Worm (Caenorhabditis elegans) whole organism, early embryonic: ENCODE measurements around the gene fbxb-19.

Source experiments
- B0310.2 ChIP-seq: sonication (generic microtip); optimal IDR thresholded peaks from 2 replicates; lab custom pipeline; 2016; ENCODE audit warnings: mild to moderate bottlenecking, missing genetic modification characterization, missing compliant biosample characterization
- F13C5.2 ChIP-seq: sonication (generic microtip); optimal IDR thresholded peaks from 2 replicates; lab custom pipeline; 2017; ENCODE audit warnings: mild to moderate bottlenecking, missing genetic modification characterization, inconsistent platforms, missing compliant biosample characterization
- aly-1 ChIP-seq: sonication (generic microtip); optimal IDR thresholded peaks from 2 replicates; lab custom pipeline; 2016; ENCODE audit warnings: missing genetic modification characterization, missing compliant biosample characterization
- ama-1 ChIP-seq: fragments of 150-350 bp; optimal IDR thresholded peaks from 2 replicates; lab custom pipeline; 2014
- ceh-13 ChIP-seq: fragments of 200-800 bp; sonication (Bioruptor generic); optimal IDR thresholded peaks from 2 replicates; lab custom pipeline; 2018; ENCODE audit warnings: mild to moderate bottlenecking, missing genetic modification characterization, missing compliant biosample characterization
- ceh-36 ChIP-seq: sonication (generic microtip); optimal IDR thresholded peaks from 2 replicates; lab custom pipeline; 2016; ENCODE audit warnings: missing genetic modification characterization, inconsistent platforms, missing compliant biosample characterization
- ets-7 ChIP-seq: sonication (generic microtip); optimal IDR thresholded peaks from 2 replicates; lab custom pipeline; 2016; ENCODE audit warnings: missing genotype, missing genetic modification characterization, missing compliant biosample characterization
- flt-1 ChIP-seq: fragments of 200-800 bp; sonication (Bioruptor generic); IDR thresholded peaks from 2 replicates; pipeline ENCODE4 v1.3.6; 2022; ENCODE audit warnings: missing genetic modification characterization, missing compliant biosample characterization
- hmbx-1 ChIP-seq: sonication (generic microtip); optimal IDR thresholded peaks from 2 replicates; lab custom pipeline; 2016; ENCODE audit warnings: mild to moderate bottlenecking, missing genetic modification characterization, missing compliant biosample characterization
- hmg-4 ChIP-seq: fragments of 200-800 bp; sonication (Bioruptor generic); optimal IDR thresholded peaks from 2 replicates; lab custom pipeline; 2018; ENCODE audit warnings: mild to moderate bottlenecking, missing genetic modification characterization, missing compliant biosample characterization
- hnd-1 ChIP-seq: sonication (generic microtip); optimal IDR thresholded peaks from 2 replicates; lab custom pipeline; 2016; ENCODE audit warnings: missing genetic modification characterization, missing compliant biosample characterization
- pes-1 ChIP-seq: fragments of 200-800 bp; sonication (Bioruptor generic); IDR thresholded peaks from 2 replicates; pipeline ENCODE4 v1.3.6; 2022; ENCODE audit warnings: missing genetic modification reagents, missing genetic modification characterization, missing compliant biosample characterization
- scrt-1 ChIP-seq: fragments of 200-800 bp; sonication (Bioruptor generic); IDR thresholded peaks from 2 replicates; pipeline ENCODE4 v1.3.6; 2022; ENCODE audit warnings: missing genetic modification characterization, missing compliant biosample characterization
- sea-1 ChIP-seq: fragments of 200-800 bp; sonication (Bioruptor generic); conservative IDR thresholded peaks from 2 replicates; pipeline ENCODE4 v1.3.6; 2022; ENCODE audit warnings: missing genetic modification characterization, missing compliant biosample characterization
- tbx-11 ChIP-seq: fragments of 200-800 bp; sonication (Bioruptor generic); IDR thresholded peaks from 2 replicates; pipeline ENCODE4 v1.3.6; 2022; ENCODE audit warnings: missing genetic modification characterization, missing compliant biosample characterization
- tbx-37 ChIP-seq: fragments of 200-800 bp; sonication (Bioruptor generic); conservative IDR thresholded peaks from 2 replicates; pipeline ENCODE4 v1.3.6; 2022; ENCODE audit warnings: missing genetic modification reagents, missing genetic modification characterization, missing compliant biosample characterization
- tra-4 ChIP-seq: sonication (generic microtip); optimal IDR thresholded peaks from 2 replicates; lab custom pipeline; 2017; ENCODE audit warnings: missing genetic modification characterization, missing compliant biosample characterization

fbxb-19 gene

DNA sequence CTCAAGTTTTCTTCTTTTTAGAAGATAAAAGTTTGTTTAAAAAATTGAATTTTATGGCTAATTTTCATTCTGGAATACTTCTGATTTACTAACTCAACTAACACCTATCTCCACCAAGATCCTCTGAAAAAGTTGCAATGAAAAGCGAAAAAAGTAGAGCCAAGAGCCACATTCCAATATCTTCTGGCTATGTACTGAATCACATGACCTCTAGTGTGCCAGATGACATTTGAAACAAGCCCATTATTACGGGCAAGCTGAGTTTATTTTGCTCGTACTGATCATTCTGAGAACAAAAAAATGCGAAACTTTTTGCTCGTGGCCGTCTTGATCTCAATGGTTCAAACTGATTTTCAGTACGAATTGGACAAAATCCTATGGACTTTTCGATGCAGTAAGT is 9.9 kb downstream of the fbxb-19 start, which contains the start of gene irld-36:
irld-36 (plus strand) TSS at position 301 of the 400 bp plus-strand sequence.
- TF ChIP-seq ama-1 (lab: Kevin White, UChicago) (no peak), tra-4 (tag; lab: Kevin White, UChicago) (no peak), tbx-37 (GFP tag; lab: Robert Waterston, UW) (no peak), ets-7 (tag; lab: Kevin White, UChicago) (no peak), aly-1 (tag; lab: Kevin White, UChicago) (no peak), hmbx-1 (tag; lab: Kevin White, UChicago) (no peak), sea-1 (GFP tag; lab: Robert Waterston, UW) (no peak), B0310.2 (tag; lab: Kevin White, UChicago) (no peak), flt-1 (GFP tag; lab: Robert Waterston, UW) (no peak), scrt-1 (GFP tag; lab: Robert Waterston, UW) (no peak), tbx-11 (GFP tag; lab: Robert Waterston, UW) (no peak), ceh-13 (GFP tag; lab: Kevin White, UChicago) (no peak)

DNA sequence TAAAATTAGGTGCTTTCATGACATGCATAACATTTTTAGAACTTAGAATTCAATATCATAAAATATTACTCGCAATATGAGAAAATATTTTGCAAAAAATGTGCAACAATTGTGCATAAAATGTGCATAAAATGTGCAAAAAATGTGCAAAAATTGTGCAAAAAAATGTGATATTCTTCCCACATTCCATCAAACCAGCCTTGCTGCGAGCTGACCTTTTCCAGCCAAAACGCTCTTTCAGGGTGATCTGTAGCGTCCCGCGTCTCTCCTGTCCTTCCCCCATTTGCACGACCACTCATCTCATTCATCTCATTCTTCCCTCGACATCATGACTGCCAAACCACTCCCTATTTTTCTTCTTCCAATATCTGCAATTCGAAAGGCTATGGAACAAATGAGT is 12.9 kb downstream of the fbxb-19 start, which contains the start of gene fbxb-17:
fbxb-17 (plus strand) TSS at position 301 of the 400 bp plus-strand sequence.
- TF ChIP-seq hnd-1 (tag; lab: Kevin White, UChicago): no peak
- no peak for TF ChIP-seq ceh-13 (GFP tag; lab: Kevin White, UChicago)
- no peak for TF ChIP-seq ets-7 (tag; lab: Kevin White, UChicago)
- no peak for TF ChIP-seq flt-1 (GFP tag; lab: Robert Waterston, UW)
- TF ChIP-seq tbx-37 (GFP tag; lab: Robert Waterston, UW): no peak
- no peak for TF ChIP-seq ama-1 (lab: Kevin White, UChicago)
- TF ChIP-seq hmbx-1 (tag; lab: Kevin White, UChicago): no peak
- no peak for TF ChIP-seq ceh-36 (tag; lab: Kevin White, UChicago)
- no peak for TF ChIP-seq tbx-11 (GFP tag; lab: Robert Waterston, UW)
- TF ChIP-seq hmg-4 (GFP tag; lab: Kevin White, UChicago): no peak
- TF ChIP-seq scrt-1 (GFP tag; lab: Robert Waterston, UW): no peak
- no peak for TF ChIP-seq aly-1 (tag; lab: Kevin White, UChicago)
- no peak for TF ChIP-seq tra-4 (tag; lab: Kevin White, UChicago)
- no peak for TF ChIP-seq pes-1 (GFP tag; lab: Robert Waterston, UW)
- no peak for TF ChIP-seq F13C5.2
- no peak for TF ChIP-seq sea-1 (GFP tag; lab: Robert Waterston, UW)
- no peak for TF ChIP-seq B0310.2 (tag; lab: Kevin White, UChicago)

DNA sequence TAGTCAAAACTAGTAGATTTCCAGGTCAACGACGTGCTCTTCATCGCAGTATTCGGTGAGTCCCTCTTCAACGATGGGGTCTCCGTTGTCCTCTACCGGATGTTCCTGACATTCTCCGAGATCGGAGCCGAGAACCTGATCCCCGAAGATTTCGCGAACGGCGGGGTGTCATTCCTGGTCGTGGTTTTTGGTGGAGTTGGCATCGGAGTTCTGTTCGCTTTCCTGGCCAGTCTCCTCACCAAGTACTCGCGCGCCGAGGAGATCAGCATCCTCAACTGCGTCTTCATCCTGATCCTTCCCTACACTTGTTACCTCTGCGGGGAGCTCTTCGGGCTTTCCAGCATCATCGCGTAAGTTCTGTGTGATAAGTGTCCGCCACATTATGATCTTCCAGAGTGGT is 16.3 kb downstream of the fbxb-19 start:
- TF ChIP-seq tra-4 (tag; lab: Kevin White, UChicago): no peak
- TF ChIP-seq flt-1 (GFP tag; lab: Robert Waterston, UW): no peak
- no peak for TF ChIP-seq ceh-13 (GFP tag; lab: Kevin White, UChicago)
- no peak for TF ChIP-seq B0310.2 (tag; lab: Kevin White, UChicago)
- TF ChIP-seq hmbx-1 (tag; lab: Kevin White, UChicago): no peak
- no peak for TF ChIP-seq ama-1 (lab: Kevin White, UChicago)
- TF ChIP-seq tbx-11 (GFP tag; lab: Robert Waterston, UW): no peak
- no peak for TF ChIP-seq aly-1 (tag; lab: Kevin White, UChicago)
- no peak for TF ChIP-seq pes-1 (GFP tag; lab: Robert Waterston, UW)
- no peak for TF ChIP-seq hmg-4 (GFP tag; lab: Kevin White, UChicago)
- TF ChIP-seq scrt-1 (GFP tag; lab: Robert Waterston, UW): no peak
- no peak for TF ChIP-seq hnd-1 (tag; lab: Kevin White, UChicago)
- no peak for TF ChIP-seq ceh-36 (tag; lab: Kevin White, UChicago)
- TF ChIP-seq tbx-37 (GFP tag; lab: Robert Waterston, UW): no peak
- no peak for TF ChIP-seq ets-7 (tag; lab: Kevin White, UChicago)
- no peak for TF ChIP-seq sea-1 (GFP tag; lab: Robert Waterston, UW)
- no peak for TF ChIP-seq F13C5.2

DNA sequence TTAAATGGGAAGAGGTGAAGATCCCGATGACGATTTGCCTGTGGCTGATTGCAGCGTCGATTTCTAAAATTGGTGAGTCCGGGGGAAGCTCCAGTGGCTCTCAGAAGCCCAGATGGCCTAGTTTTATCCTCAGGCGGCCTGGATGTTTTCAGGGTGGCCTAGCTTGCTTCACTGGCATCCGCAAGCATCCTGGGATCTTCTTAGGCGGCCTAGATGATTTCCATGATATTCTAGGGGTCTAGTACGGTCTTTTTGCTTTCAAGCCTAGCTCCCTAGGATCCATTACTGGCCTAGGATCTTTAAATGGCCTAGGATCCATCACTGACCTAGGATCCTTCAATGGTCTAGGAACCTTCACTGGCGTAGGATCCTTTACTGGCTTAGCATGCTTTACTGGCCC is 18.0 kb downstream of the fbxb-19 start:
- no peak for TF ChIP-seq aly-1 (tag; lab: Kevin White, UChicago)
- TF ChIP-seq tbx-37 (GFP tag; lab: Robert Waterston, UW): no peak
- TF ChIP-seq hmbx-1 (tag; lab: Kevin White, UChicago): no peak
- no peak for TF ChIP-seq pes-1 (GFP tag; lab: Robert Waterston, UW)
- TF ChIP-seq hnd-1 (tag; lab: Kevin White, UChicago): no peak
- no peak for TF ChIP-seq tbx-11 (GFP tag; lab: Robert Waterston, UW)

DNA sequence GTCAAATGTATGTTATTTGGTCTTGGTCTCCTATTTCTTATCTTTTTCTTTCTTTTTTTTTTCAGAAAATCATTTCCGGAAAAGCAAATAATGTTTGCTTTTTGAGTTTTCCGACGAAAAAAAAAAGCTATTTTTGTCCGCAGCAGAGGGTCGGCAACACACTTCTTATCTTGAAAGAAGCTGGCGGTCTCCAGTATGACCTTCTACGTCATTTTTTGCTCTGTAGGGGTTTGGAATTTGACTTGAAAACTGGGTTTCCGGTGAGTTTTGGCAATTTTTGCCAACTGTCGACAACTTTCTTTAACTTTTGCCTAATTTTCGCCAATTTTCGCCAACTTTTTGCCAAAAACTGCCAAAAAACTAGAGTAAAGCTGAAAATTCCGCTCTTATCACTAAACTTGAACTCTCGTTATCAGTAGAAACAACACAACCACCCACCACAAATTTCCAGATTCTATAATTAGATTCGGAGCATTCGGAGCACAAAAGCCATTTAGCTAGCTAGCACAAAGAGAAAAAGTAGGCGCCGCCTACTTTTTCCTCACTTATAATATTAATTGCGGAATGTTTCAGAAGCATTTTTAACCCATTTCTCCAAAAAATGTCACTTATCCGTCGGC is 18.6 kb downstream of the fbxb-19 start, which contains the start of gene nhx-6:
nhx-6 (plus strand) TSS at position 570 of the 620 bp plus-strand sequence.
- TF ChIP-seq flt-1 (GFP tag; lab: Robert Waterston, UW): no peak
- no peak for TF ChIP-seq tra-4 (tag; lab: Kevin White, UChicago)
- TF ChIP-seq hmg-4 (GFP tag; lab: Kevin White, UChicago): no peak
- no peak for TF ChIP-seq hmbx-1 (tag; lab: Kevin White, UChicago)
- TF ChIP-seq aly-1 (tag; lab: Kevin White, UChicago): no peak
- TF ChIP-seq B0310.2 (tag; lab: Kevin White, UChicago): no peak

DNA sequence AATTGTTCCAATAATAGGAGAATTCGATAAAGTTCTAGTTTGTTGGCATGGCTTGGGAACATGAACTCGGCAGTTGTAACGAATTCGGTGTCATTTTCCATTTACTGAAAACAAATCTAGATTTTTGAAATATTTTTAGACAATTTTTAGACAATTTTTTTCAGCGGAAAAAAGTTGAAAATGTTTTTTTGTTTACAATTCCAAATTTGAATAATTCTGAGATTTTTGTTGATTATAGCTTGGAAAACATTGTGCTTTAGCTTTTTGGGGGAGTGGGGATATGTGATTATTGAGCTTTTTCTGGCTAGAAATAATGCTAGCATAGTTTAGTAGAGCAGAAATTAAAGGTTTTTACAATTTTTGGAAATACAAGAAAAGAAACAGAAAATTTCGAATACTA is 20.1 kb downstream of the fbxb-19 start, which contains the start of gene srw-97:
srw-97 (minus strand) TSS at position 101 of the 400 bp plus-strand sequence.
- TF ChIP-seq ceh-13 (GFP tag; lab: Kevin White, UChicago): no peak
- no peak for TF ChIP-seq tra-4 (tag; lab: Kevin White, UChicago)
- TF ChIP-seq F13C5.2: no peak
- TF ChIP-seq hnd-1 (tag; lab: Kevin White, UChicago): no peak
- TF ChIP-seq ceh-36 (tag; lab: Kevin White, UChicago): no peak
- TF ChIP-seq pes-1 (GFP tag; lab: Robert Waterston, UW): no peak
- no peak for TF ChIP-seq scrt-1 (GFP tag; lab: Robert Waterston, UW)
- TF ChIP-seq tbx-11 (GFP tag; lab: Robert Waterston, UW): no peak
- TF ChIP-seq sea-1 (GFP tag; lab: Robert Waterston, UW): no peak
- TF ChIP-seq flt-1 (GFP tag; lab: Robert Waterston, UW): no peak
- TF ChIP-seq ama-1 (lab: Kevin White, UChicago): no peak
